Worm (Caenorhabditis elegans) whole organism, mixed stage, embryonic: ENCODE results near the gene srbc-34.

ENCODE experiments used
- M03D4.4 ChIP-seq: sonication (generic microtip); optimal IDR thresholded peaks from 2 replicates; lab custom pipeline; 2017; ENCODE audit warnings: mild to moderate bottlenecking, missing genetic modification characterization, missing compliant biosample characterization
- bed-3 ChIP-seq: fragments of 200-800 bp; sonication (Bioruptor generic); optimal IDR thresholded peaks from 3 replicates; lab custom pipeline; 2018; ENCODE audit warnings: mild to moderate bottlenecking, missing genetic modification characterization, moderate library complexity, missing compliant biosample characterization
- ceh-83 ChIP-seq: fragments of 200-800 bp; sonication (Bioruptor generic); optimal IDR thresholded peaks from 2 replicates; lab custom pipeline; 2018; ENCODE audit warnings: mild to moderate bottlenecking, missing genetic modification characterization, missing compliant biosample characterization
- ces-1 ChIP-seq: fragments of 150-350 bp; optimal IDR thresholded peaks from 2 replicates; lab custom pipeline; 2014; ENCODE audit warnings: missing biosample characterization, missing genetic modification reagents, missing genetic modification characterization
- cnd-1 ChIP-seq: fragments of 200-800 bp; sonication (Bioruptor generic); optimal IDR thresholded peaks from 2 replicates; lab custom pipeline; 2018; ENCODE audit warnings: mild to moderate bottlenecking, missing genetic modification characterization, missing compliant biosample characterization
- drap-1 ChIP-seq: fragments of 200-800 bp; sonication (Bioruptor generic); optimal IDR thresholded peaks from 3 replicates; lab custom pipeline; 2018; ENCODE audit warnings: mild to moderate bottlenecking, missing genetic modification characterization, missing compliant biosample characterization
- elt-1 ChIP-seq: sonication (generic microtip); optimal IDR thresholded peaks from 2 replicates; lab custom pipeline; 2017; ENCODE audit warnings: missing genetic modification characterization, mild to moderate bottlenecking, missing compliant biosample characterization, antibody characterized with exemption, moderate library complexity, borderline replicate concordance; ENCODE audit not compliant: insufficient read depth
- elt-3 ChIP-seq: fragments of 150-350 bp; optimal IDR thresholded peaks from 2 replicates; lab custom pipeline; 2014; ENCODE audit warnings: missing biosample characterization, missing genetic modification characterization
- flh-1 ChIP-seq: fragments of 200-800 bp; sonication (Bioruptor generic); optimal IDR thresholded peaks from 2 replicates; lab custom pipeline; 2018; ENCODE audit warnings: mild to moderate bottlenecking, missing genetic modification characterization, moderate library complexity, missing compliant biosample characterization
- ham-2 ChIP-seq: fragments of 200-800 bp; sonication (Bioruptor generic); optimal IDR thresholded peaks from 2 replicates; lab custom pipeline; 2018; ENCODE audit warnings: mild to moderate bottlenecking, missing genetic modification characterization, missing compliant biosample characterization
- hlh-1 ChIP-seq: fragments of 150-350 bp; optimal IDR thresholded peaks from 2 replicates; lab custom pipeline; 2014; ENCODE audit warnings: missing biosample characterization, missing genetic modification reagents, missing genetic modification characterization
- lin-32 ChIP-seq: fragments of 200-800 bp; sonication (Bioruptor generic); optimal IDR thresholded peaks from 2 replicates; lab custom pipeline; 2018; ENCODE audit warnings: mild to moderate bottlenecking, missing genetic modification characterization, missing compliant biosample characterization
- lsy-2 ChIP-seq: fragments of 150-350 bp; optimal IDR thresholded peaks from 2 replicates; lab custom pipeline; 2014; ENCODE audit warnings: missing biosample characterization, missing genetic modification characterization
- mab-5 ChIP-seq: fragments of 150-350 bp; optimal IDR thresholded peaks from 2 replicates; lab custom pipeline; 2014; ENCODE audit warnings: missing biosample characterization, missing genetic modification characterization
- mep-1 ChIP-seq: fragments of 150-350 bp; optimal IDR thresholded peaks from 2 replicates; lab custom pipeline; 2017; ENCODE audit warnings: missing biosample characterization, missing genetic modification reagents, missing genetic modification characterization, inconsistent platforms
- mls-2 ChIP-seq: sonication (generic microtip); optimal IDR thresholded peaks from 2 replicates; lab custom pipeline; 2016; ENCODE audit warnings: mild to moderate bottlenecking, missing genetic modification characterization, moderate library complexity, missing compliant biosample characterization
- nhr-12 ChIP-seq: fragments of 150-350 bp; optimal IDR thresholded peaks from 2 replicates; lab custom pipeline; 2014; ENCODE audit warnings: missing biosample characterization, missing genetic modification characterization
- nhr-2 ChIP-seq: fragments of 150-350 bp; optimal IDR thresholded peaks from 2 replicates; lab custom pipeline; 2014; ENCODE audit warnings: missing biosample characterization, missing genetic modification characterization
- nhr-237 ChIP-seq: fragments of 150-350 bp; optimal IDR thresholded peaks from 2 replicates; lab custom pipeline; 2014; ENCODE audit warnings: missing biosample characterization, missing genetic modification characterization
- nhr-28 ChIP-seq: fragments of 150-350 bp; optimal IDR thresholded peaks from 2 replicates; lab custom pipeline; 2014; ENCODE audit warnings: missing biosample characterization, missing genetic modification characterization
- nhr-76 ChIP-seq: sonication (generic microtip); optimal IDR thresholded peaks from 2 replicates; lab custom pipeline; 2017; ENCODE audit warnings: missing biosample characterization, missing genetic modification characterization
- pha-4 ChIP-seq: fragments of 150-350 bp; optimal IDR thresholded peaks from 2 replicates; lab custom pipeline; 2018; ENCODE audit warnings: missing biosample characterization, missing genetic modification reagents, missing genetic modification characterization
- sem-2 ChIP-seq: fragments of 200-800 bp; sonication (Bioruptor generic); optimal IDR thresholded peaks from 2 replicates; lab custom pipeline; 2018; ENCODE audit warnings: mild to moderate bottlenecking, missing genetic modification characterization, missing compliant biosample characterization
- snpc-4 ChIP-seq: fragments of 150-350 bp; optimal IDR thresholded peaks from 2 replicates; lab custom pipeline; 2014; ENCODE audit warnings: missing biosample characterization, missing genetic modification characterization
- sptf-1 ChIP-seq: sonication (generic microtip); optimal IDR thresholded peaks from 2 replicates; lab custom pipeline; 2017; ENCODE audit warnings: mild to moderate bottlenecking, missing genetic modification characterization, moderate library complexity, missing compliant biosample characterization
- tbx-8 ChIP-seq: fragments of 200-800 bp; sonication (Bioruptor generic); optimal IDR thresholded peaks from 2 replicates; lab custom pipeline; 2018; ENCODE audit warnings: mild to moderate bottlenecking, missing genetic modification characterization, moderate library complexity, missing compliant biosample characterization
- unc-62 ChIP-seq: fragments of 150-350 bp; optimal IDR thresholded peaks from 2 replicates; lab custom pipeline; 2014; ENCODE audit warnings: missing biosample characterization, missing genetic modification reagents, missing genetic modification characterization
- zip-8 ChIP-seq: fragments of 150-350 bp; optimal IDR thresholded peaks from 2 replicates; lab custom pipeline; 2014; ENCODE audit warnings: missing biosample characterization, missing genetic modification characterization
- ztf-11 ChIP-seq: fragments of 150-350 bp; optimal IDR thresholded peaks from 2 replicates; lab custom pipeline; 2014; ENCODE audit warnings: missing biosample characterization, missing genetic modification characterization

srbc-34 gene

ce11 chrV:20186579-20186978 is 19.5 kb upstream of the srbc-34 start, which contains the start of gene srz-16:
srz-16 (minus strand) TSS chrV:20186679.
- TF ChIP-seq bed-3 (no peak), ztf-11 (tag; lab: Kevin White, UChicago) (no peak), elt-3 (tag; lab: Kevin White, UChicago) (no peak), nhr-2 (tag; lab: Kevin White, UChicago) (no peak), nhr-76 (tag; lab: Kevin White, UChicago) (no peak), pha-4 (tag; lab: Kevin White, UChicago) (no peak), zip-8 (tag; lab: Kevin White, UChicago) (no peak), ham-2 (GFP tag; lab: Kevin White, UChicago) (no peak), drap-1 (GFP tag; lab: Kevin White, UChicago) (no peak)

ce11 chrV:20188790-20189189 is 17.3 kb upstream of the srbc-34 start, which contains the start of gene fbxa-116:
fbxa-116 (minus strand) TSS chrV:20188890.
- TF ChIP-seq sptf-1 (tag; lab: Kevin White, UChicago) (no peak), mab-5 (tag; lab: Kevin White, UChicago) (no peak), ceh-83 (GFP tag; lab: Kevin White, UChicago) (no peak), ces-1 (no peak), bed-3 (no peak), lsy-2 (tag; lab: Kevin White, UChicago) (no peak), snpc-4 (tag; lab: Kevin White, UChicago) (no peak)

- TF ChIP-seq cnd-1 (tag; lab: Kevin White, UChicago) (no peak), mls-2 (no peak), drap-1 (GFP tag; lab: Kevin White, UChicago) (no peak), ces-1 (no peak), tbx-8 (GFP tag; lab: Kevin White, UChicago) (no peak), M03D4.4 (no peak), lin-32 (GFP tag; lab: Kevin White, UChicago) (no peak), pha-4 (tag; lab: Kevin White, UChicago) (no peak), hlh-1 (tag; lab: Kevin White, UChicago) (no peak), ztf-11 (tag; lab: Kevin White, UChicago) (no peak), mep-1 (no peak), nhr-237 (no peak), ham-2 (GFP tag; lab: Kevin White, UChicago) (no peak), sem-2 (no peak), mab-5 (tag; lab: Kevin White, UChicago) (no peak), unc-62 (GFP tag; lab: Kevin White, UChicago) (no peak), nhr-12 (no peak), sptf-1 (tag; lab: Kevin White, UChicago) (no peak), flh-1 (GFP tag; lab: Kevin White, UChicago) (no peak)
These were observed 13.8 kb upstream of the srbc-34 start, which contains the start of the genes fbxa-115 and Y113G7B.27 for ce11 chrV:20192102-20192880. fbxa-115 (minus strand) TSS chrV:20192152. Y113G7B.27 (plus strand) TSS chrV:20192830.

ce11 chrV:20195451-20196036 is 10.6 kb upstream of the srbc-34 start, which contains the start of the genes srh-217 and Y113G7B.28:
srh-217 (minus strand) TSS chrV:20195551.
Y113G7B.28 (plus strand) TSS chrV:20195986.
- TF ChIP-seq nhr-12 (no peak), ceh-83 (GFP tag; lab: Kevin White, UChicago) (no peak), elt-1 (tag; lab: Kevin White, UChicago) (peak; percentile 14)

ce11 chrV:20196671-20197070 is 9.4 kb upstream of the srbc-34 start, which contains the start of gene ftr-1:
ftr-1 (plus strand) TSS chrV:20196971.
- no peak for TF ChIP-seq elt-3 (tag; lab: Kevin White, UChicago)
- no peak for TF ChIP-seq bed-3
- TF ChIP-seq sem-2: no peak
- TF ChIP-seq snpc-4 (tag; lab: Kevin White, UChicago): no peak
- no peak for TF ChIP-seq mab-5 (tag; lab: Kevin White, UChicago)
- TF ChIP-seq nhr-28 (tag; lab: Kevin White, UChicago): no peak
- TF ChIP-seq tbx-8 (GFP tag; lab: Kevin White, UChicago): no peak
